Worm (Caenorhabditis elegans) whole organism, mixed stage, embryonic: Measurements from ENCODE around the gene mrt-2.
A peak's percentile ranks its signal among the peaks of the same experiment; 100 is the strongest.

Source experiments
- nhr-237 ChIP-seq: fragments of 150-350 bp; optimal IDR thresholded peaks from 2 replicates; lab custom pipeline; 2014; ENCODE audit warnings: missing biosample characterization, missing genetic modification characterization
- unc-39 ChIP-seq: fragments of 150-350 bp; optimal IDR thresholded peaks from 2 replicates; lab custom pipeline; 2014; ENCODE audit warnings: missing biosample characterization, missing genetic modification characterization

- TF ChIP-seq nhr-237 (tag; lab: Kevin White, UChicago) (peak; percentile 27), unc-39 (tag; lab: Kevin White, UChicago) (no peak)
These were observed 27.1 kb upstream of the mrt-2 start, which contains the start of the genes elb-1 and Y41C4A.11 for ce11 chrIII:11719400-11719875.
